Fruit fly (Drosophila melanogaster): Measurements from ENCODE around the gene CG8915.

DNA sequence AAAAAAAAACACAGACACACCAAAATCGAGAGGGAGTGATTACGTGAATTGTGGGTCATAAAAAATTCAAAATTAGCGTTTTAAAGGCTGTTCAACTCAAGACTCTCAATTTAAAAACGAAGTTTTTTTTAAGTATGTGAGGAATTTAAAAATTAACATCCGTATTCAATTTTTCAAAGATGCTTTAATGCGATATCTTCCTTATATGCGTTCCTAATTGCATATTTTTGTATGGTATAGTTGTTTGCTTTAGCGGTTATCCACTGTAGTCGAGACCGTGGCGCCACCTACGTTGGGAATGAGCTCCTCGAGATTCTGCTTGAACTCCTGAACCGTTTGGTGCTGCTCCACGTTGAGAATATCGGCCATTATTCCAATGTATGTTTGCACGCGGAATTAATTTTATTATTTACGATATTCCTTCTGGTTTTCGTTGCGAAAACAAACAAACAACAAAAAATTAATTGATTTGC is 46.2 kb upstream of the CG8915 start:
- TF ChIP-seq fu2 (GFP tag; optimal IDR thresholded peaks at IDR 0.05), result no peak
- TF ChIP-seq Sox102F (GFP tag; optimal IDR thresholded peaks at IDR 0.05), result no peak
- TF ChIP-seq pb (GFP tag; optimal IDR thresholded peaks at IDR 0.05), result no peak
- TF ChIP-seq CG8944 (GFP tag; optimal IDR thresholded peaks at IDR 0.05), result no peak
